Fruit fly (Drosophila melanogaster) whole organism, embryonic: ENCODE data around the gene CG7724.

Experiments used
- ATbp ChIP-seq: fragments of 200-800 bp; sonication (Bioruptor generic); optimal IDR thresholded peaks from 2 replicates; lab custom pipeline; 2017; ENCODE audit warnings: missing biosample characterization, mild to moderate bottlenecking, missing genetic modification characterization, missing genetic modification reagents
- Abd-B ChIP-seq: fragments of 200-800 bp; sonication (Bioruptor generic); optimal IDR thresholded peaks from 2 replicates; lab custom pipeline; 2018; ENCODE audit warnings: missing biosample characterization, mild to moderate bottlenecking, missing genetic modification characterization, moderate library complexity
- Blimp-1 ChIP-seq: fragments of 200-800 bp; sonication (Bioruptor generic); optimal IDR thresholded peaks from 3 replicates; lab custom pipeline; 2018; ENCODE audit warnings: missing biosample characterization, missing genetic modification characterization, mild to moderate bottlenecking, moderate library complexity, missing genetic modification reagents
- CG10431 ChIP-seq: fragments of 200-800 bp; sonication (Bioruptor generic); optimal IDR thresholded peaks from 3 replicates; lab custom pipeline; 2018; ENCODE audit warnings: missing biosample characterization, mild to moderate bottlenecking, missing genetic modification characterization
- CG10565 ChIP-seq: fragments of 200-800 bp; sonication (Bioruptor generic); optimal IDR thresholded peaks from 3 replicates; lab custom pipeline; 2016; ENCODE audit warnings: missing biosample characterization, mild to moderate bottlenecking, missing genetic modification characterization
- CG10979 ChIP-seq: fragments of 200-800 bp; sonication (Bioruptor generic); optimal IDR thresholded peaks from 2 replicates; lab custom pipeline; 2018; ENCODE audit warnings: missing biosample characterization, mild to moderate bottlenecking, missing genetic modification characterization, moderate library complexity
- CG12299 ChIP-seq: fragments of 200-800 bp; sonication (Bioruptor generic); optimal IDR thresholded peaks from 2 replicates; lab custom pipeline; 2018; ENCODE audit warnings: missing biosample characterization, mild to moderate bottlenecking, missing genetic modification characterization
- CG14667 ChIP-seq: fragments of 200-800 bp; sonication (Bioruptor generic); IDR thresholded peaks from 2 replicates; pipeline ENCODE4 v1.3.6; 2022; ENCODE audit warnings: missing biosample characterization, missing genetic modification characterization
- CG14710 ChIP-seq: fragments of 200-800 bp; sonication (Bioruptor generic); optimal IDR thresholded peaks from 3 replicates; lab custom pipeline; 2019; ENCODE audit warnings: missing biosample characterization, mild to moderate bottlenecking, missing genetic modification characterization, moderate library complexity
- CG16863 ChIP-seq: fragments of 200-800 bp; sonication (Bioruptor generic); optimal IDR thresholded peaks from 3 replicates; lab custom pipeline; 2016; ENCODE audit warnings: missing biosample characterization, missing genetic modification characterization
- CG17612 ChIP-seq: fragments of 200-800 bp; sonication (Bioruptor generic); IDR thresholded peaks from 2 replicates; pipeline ENCODE4 v1.3.6; 2022; ENCODE audit warnings: missing biosample characterization, missing genetic modification characterization
- CG18619 ChIP-seq: fragments of 200-800 bp; sonication (Bioruptor generic); optimal IDR thresholded peaks from 3 replicates; lab custom pipeline; 2017; ENCODE audit warnings: missing biosample characterization, mild to moderate bottlenecking, missing genetic modification characterization
- CG2129 ChIP-seq: fragments of 200-800 bp; sonication (Bioruptor generic); IDR thresholded peaks from 2 replicates; pipeline ENCODE4 v1.3.6; 2022; ENCODE audit warnings: missing biosample characterization, missing genetic modification characterization; ENCODE audit not compliant: partially characterized antibody
- CG3065 ChIP-seq: fragments of 200-800 bp; sonication (Bioruptor generic); optimal IDR thresholded peaks from 2 replicates; lab custom pipeline; 2016; ENCODE audit warnings: missing biosample characterization, missing genetic modification characterization
- CG43689 ChIP-seq: fragments of 200-800 bp; sonication (Bioruptor generic); IDR thresholded peaks from 2 replicates; pipeline ENCODE4 v1.3.6; 2022; ENCODE audit warnings: missing biosample characterization, missing genetic modification characterization
- CG6765 ChIP-seq: fragments of 200-800 bp; sonication (Bioruptor generic); optimal IDR thresholded peaks from 3 replicates; lab custom pipeline; 2017; ENCODE audit warnings: missing biosample characterization, mild to moderate bottlenecking, missing genetic modification characterization
- CG7745 ChIP-seq: fragments of 200-800 bp; sonication (Bioruptor generic); optimal IDR thresholded peaks from 2 replicates; lab custom pipeline; 2018; ENCODE audit warnings: missing biosample characterization, mild to moderate bottlenecking, missing genetic modification characterization, moderate library complexity
- CG9215 ChIP-seq: fragments of 200-800 bp; sonication (Bioruptor generic); IDR thresholded peaks from 2 replicates; pipeline ENCODE4 v1.3.6; 2022; ENCODE audit warnings: missing biosample characterization, missing genetic modification characterization
- CoRest ChIP-seq: fragments of 200-800 bp; sonication (Bioruptor generic); optimal IDR thresholded peaks from 3 replicates; lab custom pipeline; 2018; ENCODE audit warnings: missing biosample characterization, mild to moderate bottlenecking, missing genetic modification characterization, moderate library complexity
- D19B ChIP-seq: fragments of 200-800 bp; sonication (Bioruptor generic); optimal IDR thresholded peaks from 2 replicates; lab custom pipeline; 2017; ENCODE audit warnings: missing biosample characterization, mild to moderate bottlenecking, missing genetic modification characterization
- Deaf1 ChIP-seq: fragments of 200-800 bp; optimal IDR thresholded peaks from 3 replicates; lab custom pipeline; 2019; ENCODE audit warnings: missing biosample characterization, mild to moderate bottlenecking, missing genetic modification characterization, moderate library complexity
- E2f1 ChIP-seq: fragments of 200-800 bp; sonication (Bioruptor generic); IDR thresholded peaks from 2 replicates; pipeline ENCODE4 v1.3.6; 2022; ENCODE audit warnings: missing biosample characterization, missing genetic modification characterization
- Gsc ChIP-seq: fragments of 200-800 bp; sonication (Bioruptor generic); IDR thresholded peaks from 2 replicates; pipeline ENCODE4 v1.3.6; 2022; ENCODE audit warnings: missing biosample characterization, missing genetic modification characterization
- Hmx ChIP-seq: fragments of 200-800 bp; sonication (Bioruptor generic); optimal IDR thresholded peaks from 2 replicates; lab custom pipeline; 2016; ENCODE audit warnings: missing biosample characterization, missing genetic modification characterization
- Lpt ChIP-seq: fragments of >200 bp; optimal IDR thresholded peaks from 2 replicates; lab custom pipeline; 2018; ENCODE audit warnings: missing biosample characterization, missing genetic modification characterization
- NC2β ChIP-seq: fragments of 200-800 bp; sonication (Bioruptor generic); optimal IDR thresholded peaks from 2 replicates; lab custom pipeline; 2016; ENCODE audit warnings: missing biosample characterization, missing genetic modification characterization
- Oaz ChIP-seq: fragments of 200-800 bp; sonication (Bioruptor generic); IDR thresholded peaks from 2 replicates; pipeline ENCODE4 v1.3.6; 2022; ENCODE audit warnings: missing biosample characterization, missing genetic modification characterization
- Spps ChIP-seq: fragments of 200-800 bp; sonication (Bioruptor generic); optimal IDR thresholded peaks from 2 replicates; lab custom pipeline; 2018; ENCODE audit warnings: missing biosample characterization, mild to moderate bottlenecking, missing genetic modification characterization
- Stat92E ChIP-seq, 3 experiments: fragments of >200 bp in 2 of 3; fragments of 200-800 bp in 1 of 3; sonication (Bioruptor generic) in 1 of 3; optimal IDR thresholded peaks; 2 replicates each; lab custom pipeline; 2017 to 2019; ENCODE audit warnings: missing biosample characterization in 3 of 3, missing genetic modification characterization in 3 of 3, mild to moderate bottlenecking in 1 of 3, moderate library complexity in 1 of 3
- ab ChIP-seq: fragments of 200-800 bp; sonication (Bioruptor generic); optimal IDR thresholded peaks from 2 replicates; lab custom pipeline; 2016; ENCODE audit warnings: missing biosample characterization, missing genetic modification characterization
- abd-A ChIP-seq: fragments of 200-800 bp; sonication (Bioruptor generic); optimal IDR thresholded peaks from 3 replicates; lab custom pipeline; 2019; ENCODE audit warnings: missing biosample characterization, mild to moderate bottlenecking, missing genetic modification characterization, moderate library complexity
- aop ChIP-seq: fragments of 200-800 bp; sonication (Bioruptor generic); IDR thresholded peaks from 2 replicates; pipeline ENCODE4 v1.3.6; 2022; ENCODE audit warnings: missing biosample characterization, missing genetic modification characterization
- br ChIP-seq: fragments of >200 bp; optimal IDR thresholded peaks from 2 replicates; lab custom pipeline; 2017
- cad ChIP-seq: fragments of >200 bp; optimal IDR thresholded peaks from 2 replicates; lab custom pipeline; 2017; ENCODE audit warnings: missing biosample characterization, missing genetic modification characterization
- cg ChIP-seq: fragments of 200-800 bp; sonication (Bioruptor generic); optimal IDR thresholded peaks from 3 replicates; lab custom pipeline; 2019; ENCODE audit warnings: missing biosample characterization, mild to moderate bottlenecking, missing genetic modification characterization, moderate library complexity
- croc ChIP-seq: fragments of 200-800 bp; sonication (Bioruptor generic); conservative IDR thresholded peaks from 3 replicates; pipeline ENCODE4 v1.3.6; 2022; ENCODE audit warnings: missing biosample characterization, missing genetic modification characterization
- dan ChIP-seq: fragments of 200-800 bp; sonication (Bioruptor generic); IDR thresholded peaks from 2 replicates; pipeline ENCODE4 v1.3.6; 2022; ENCODE audit warnings: missing biosample characterization, missing genetic modification characterization
- danr ChIP-seq: fragments of 200-800 bp; sonication (Bioruptor generic); IDR thresholded peaks from 2 replicates; pipeline ENCODE4 v1.3.6; 2022; ENCODE audit warnings: missing biosample characterization, missing genetic modification characterization
- esg ChIP-seq: fragments of 200-800 bp; sonication (Bioruptor generic); conservative IDR thresholded peaks from 2 replicates; pipeline ENCODE4 v1.3.6; 2022; ENCODE audit warnings: missing biosample characterization, missing genetic modification characterization
- gce ChIP-seq: fragments of 200-800 bp; sonication (Bioruptor generic); IDR thresholded peaks from 3 replicates; pipeline ENCODE4 v1.3.6; 2022; ENCODE audit warnings: missing biosample characterization, missing genetic modification characterization
- gcm ChIP-seq: fragments of 200-800 bp; sonication (Bioruptor generic); optimal IDR thresholded peaks from 2 replicates; lab custom pipeline; 2019; ENCODE audit warnings: missing biosample characterization, mild to moderate bottlenecking, missing genetic modification characterization, moderate library complexity
- knrl ChIP-seq: fragments of 200-800 bp; sonication (Bioruptor generic); IDR thresholded peaks from 3 replicates; pipeline ENCODE4 v1.3.6; 2022; ENCODE audit warnings: missing biosample characterization, missing genetic modification characterization; ENCODE audit not compliant: partially characterized antibody
- lilli ChIP-seq: fragments of 200-800 bp; sonication (Bioruptor generic); optimal IDR thresholded peaks from 3 replicates; lab custom pipeline; 2016; ENCODE audit warnings: missing biosample characterization, missing genetic modification characterization
- p53 ChIP-seq: fragments of 200-800 bp; sonication (Bioruptor generic); optimal IDR thresholded peaks from 2 replicates; lab custom pipeline; 2016; ENCODE audit warnings: missing biosample characterization, missing genetic modification characterization
- phol ChIP-seq: fragments of 200-800 bp; sonication (Bioruptor generic); optimal IDR thresholded peaks from 3 replicates; lab custom pipeline; 2018; ENCODE audit warnings: missing biosample characterization, mild to moderate bottlenecking, missing genetic modification characterization, moderate library complexity
- prd ChIP-seq, 3 experiments: fragments of >200 bp in 2 of 3; fragments of 200-800 bp in 1 of 3; sonication (Bioruptor generic) in 1 of 3; optimal IDR thresholded peaks in 2 of 3; IDR thresholded peaks in 1 of 3; 2 replicates in 2 of 3; 3 replicates in 1 of 3; pipeline versions ENCODE4 v1.3.6 to Lab custom; 2017 to 2022; ENCODE audit warnings: missing biosample characterization in 1 of 3, missing genetic modification characterization in 1 of 3
- psq ChIP-seq: fragments of 200-800 bp; sonication (Bioruptor generic); optimal IDR thresholded peaks from 2 replicates; lab custom pipeline; 2017; ENCODE audit warnings: missing biosample characterization, missing genetic modification characterization
- shn ChIP-seq: fragments of 200-800 bp; sonication (Bioruptor generic); optimal IDR thresholded peaks from 3 replicates; lab custom pipeline; 2016; ENCODE audit warnings: missing biosample characterization, missing genetic modification characterization
- ssp ChIP-seq: fragments of 200-800 bp; sonication (Bioruptor generic); IDR thresholded peaks from 2 replicates; pipeline ENCODE4 v1.3.6; 2022; ENCODE audit warnings: missing biosample characterization, missing genetic modification characterization
- unc-4 ChIP-seq: fragments of 200-800 bp; sonication (Bioruptor generic); IDR thresholded peaks from 2 replicates; pipeline ENCODE4 v1.3.6; 2022; ENCODE audit warnings: missing biosample characterization, missing genetic modification characterization; ENCODE audit not compliant: partially characterized antibody
- wdn ChIP-seq: fragments of 200-800 bp; sonication (Bioruptor generic); IDR thresholded peaks from 2 replicates; pipeline ENCODE4 v1.3.6; 2022; ENCODE audit warnings: missing biosample characterization, missing genetic modification characterization
- yki ChIP-seq: fragments of >200 bp; optimal IDR thresholded peaks from 3 replicates; lab custom pipeline; 2018

Gene CG7724

DNA sequence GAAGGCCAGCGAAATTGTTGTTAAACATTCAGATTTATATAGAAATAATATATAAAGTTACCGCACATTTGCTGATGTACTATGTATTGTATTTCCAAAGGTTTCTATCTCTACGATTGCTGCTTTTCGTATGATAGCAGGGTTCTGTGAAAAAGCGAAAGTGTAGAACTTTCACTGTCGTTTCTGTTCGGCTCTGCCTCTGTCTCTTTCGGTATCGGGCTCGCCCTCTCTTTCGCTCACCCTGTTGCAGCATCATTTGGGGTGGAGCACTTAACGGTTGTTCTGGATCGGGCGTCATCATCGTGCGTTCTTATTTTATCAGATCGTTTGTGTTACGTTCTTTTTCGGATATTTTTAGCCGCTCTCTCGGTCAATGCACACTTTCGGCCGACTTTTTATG is 22.1 kb upstream of the CG7724 start (continued):
- TF ChIP-seq ATbp (GFP tag; lab: Kevin White, UChicago) (no peak), danr (GFP tag; lab: Robert Waterston, UW) (no peak), aop (GFP tag; lab: Robert Waterston, UW) (no peak), lilli (GFP tag; lab: Kevin White, UChicago) (no peak), Deaf1 (tag; lab: Kevin White, UChicago) (peak; percentile 90), croc (GFP tag; lab: Robert Waterston, UW) (no peak), abd-A (tag; lab: Kevin White, UChicago) (no peak), CoRest (tag; lab: Kevin White, UChicago) (no peak), Oaz (GFP tag; lab: Robert Waterston, UW) (no peak), phol (tag; lab: Kevin White, UChicago) (no peak), unc-4 (GFP tag; lab: Robert Waterston, UW) (no peak), CG14710 (peak; percentile 51), CG10565 (GFP tag; lab: Kevin White, UChicago) (no peak), CG3065 (no peak), CG10979 (tag; lab: Kevin White, UChicago) (peak; percentile 18), E2f1 (GFP tag; lab: Robert Waterston, UW) (no peak), gcm (GFP tag; lab: Kevin White, UChicago) (peak; percentile 32), Blimp-1 (GFP tag; lab: Kevin White, UChicago) (peak; percentile 100), yki (lab: Kevin White, UChicago) (no peak), CG18619 (GFP tag; lab: Kevin White, UChicago) (no peak), Stat92E (GFP tag; optimal IDR thresholded peaks at IDR 0.05; lab: Kevin White, UChicago) (no peak), Hmx (GFP tag; lab: Kevin White, UChicago) (no peak), gce (no peak), CG7745 (tag; lab: Kevin White, UChicago) (no peak), D19B (GFP tag; lab: Kevin White, UChicago) (no peak), dan (GFP tag; lab: Robert Waterston, UW) (no peak), esg (GFP tag; lab: Robert Waterston, UW) (no peak), CG10431 (peak; percentile 69), prd (optimal IDR thresholded peaks at IDR 0.05; lab: Kevin White, UChicago) (no peak), prd (GFP tag; IDR thresholded peaks at IDR 0.05; lab: Robert Waterston, UW) (no peak), cg (GFP tag; lab: Kevin White, UChicago) (no peak), NC2β (no peak), CG14667 (GFP tag; lab: Robert Waterston, UW) (no peak), CG43689 (GFP tag; lab: Robert Waterston, UW) (no peak), cad (GFP tag; lab: Kevin White, UChicago) (no peak), psq (GFP tag; lab: Kevin White, UChicago) (no peak), Spps (peak; percentile 74), Gsc (GFP tag; lab: Robert Waterston, UW) (no peak), CG9215 (no peak), ab (GFP tag; lab: Kevin White, UChicago) (no peak), CG2129 (GFP tag; lab: Robert Waterston, UW) (no peak), CG17612 (GFP tag; lab: Robert Waterston, UW) (no peak), p53 (no peak), br (lab: Kevin White, UChicago) (no peak), shn (no peak), knrl (GFP tag; lab: Robert Waterston, UW) (no peak), Lpt (GFP tag; lab: Kevin White, UChicago) (no peak), CG16863 (GFP tag; lab: Kevin White, UChicago) (no peak), Abd-B (GFP tag; lab: Kevin White, UChicago) (no peak), CG12299 (no peak), ssp (GFP tag; lab: Robert Waterston, UW) (no peak), wdn (GFP tag; lab: Robert Waterston, UW) (no peak), CG6765 (GFP tag; lab: Kevin White, UChicago) (no peak)
